Fruit fly (Drosophila melanogaster) whole organism, wandering third instar larva: ENCODE results near the gene CG6689.
A peak's percentile ranks its signal among the peaks of the same experiment; 100 is the strongest.

Experiments
- Dfd ChIP-seq: fragments of >200 bp; optimal IDR thresholded peaks from 2 replicates; lab custom pipeline; 2017; ENCODE audit warnings: missing biosample characterization, missing genetic modification characterization
- Sp1 ChIP-seq: fragments of 200-800 bp; sonication (Bioruptor generic); optimal IDR thresholded peaks from 3 replicates; lab custom pipeline; 2019; ENCODE audit warnings: missing biosample characterization, mild to moderate bottlenecking, missing genetic modification characterization, moderate library complexity
- dl ChIP-seq, 2 experiments: fragments of 175-275, 200-275 bp in 1 of 2; fragments of 200-275 bp in 1 of 2; sonication (Bioruptor generic); optimal IDR thresholded peaks; lab custom pipeline; 2018; ENCODE audit warnings: mild to moderate bottlenecking in 2 of 2, missing biosample characterization in 2 of 2, missing genetic modification characterization in 2 of 2, moderate library complexity in 2 of 2; ENCODE audit not compliant: partially characterized antibody in 2 of 2, insufficient read depth in 1 of 2
- dsf ChIP-seq: sonication (Bioruptor generic); optimal IDR thresholded peaks from 2 replicates; lab custom pipeline; 2016; ENCODE audit warnings: missing biosample characterization, missing genetic modification characterization, borderline replicate concordance
- fru ChIP-seq: fragments of 200-800 bp; sonication (Bioruptor generic); optimal IDR thresholded peaks from 3 replicates; lab custom pipeline; 2016; ENCODE audit warnings: missing biosample characterization, mild to moderate bottlenecking, missing genetic modification characterization
- h ChIP-seq: fragments of 200-800 bp; sonication (Bioruptor generic); optimal IDR thresholded peaks from 3 replicates; lab custom pipeline; 2016; ENCODE audit warnings: missing biosample characterization, mild to moderate bottlenecking, missing genetic modification characterization

DNA sequence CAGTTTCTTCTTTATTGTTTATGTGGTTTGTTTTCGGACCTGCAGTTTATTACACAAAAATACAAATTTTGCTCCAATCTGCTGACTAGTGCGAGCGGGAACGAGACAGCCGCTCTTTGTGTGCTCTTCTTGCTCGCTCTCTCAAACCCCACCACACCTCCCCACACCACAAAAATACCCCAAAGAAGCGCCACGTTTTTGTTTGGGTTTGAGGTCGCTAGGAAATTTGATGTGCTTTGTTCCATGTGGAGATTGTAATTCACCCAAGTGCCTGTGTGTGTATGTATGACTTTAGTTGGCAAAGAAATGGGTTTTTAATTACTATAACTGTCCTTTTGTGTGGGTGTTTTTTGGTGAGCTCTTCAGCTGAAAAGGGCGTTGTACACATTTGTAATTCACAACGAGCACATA, 21.8 kb downstream of the CG6689 start:
- peak; percentile 29 for TF ChIP-seq h (GFP tag; lab: Kevin White, UChicago)
- no peak for TF ChIP-seq fru (GFP tag; lab: Kevin White, UChicago)
- TF ChIP-seq Dfd (GFP tag; lab: Kevin White, UChicago) = no peak
- TF ChIP-seq dsf (GFP tag; lab: Kevin White, UChicago) = no peak
- TF ChIP-seq Sp1 (GFP tag; lab: Kevin White, UChicago) = no peak
- TF ChIP-seq dl (GFP tag; optimal IDR thresholded peaks at IDR 0.05; lab: Kevin White, UChicago; ENCODE audit: insufficient read depth in 1 of 2, partially characterized antibody in 2 of 2) = peak; percentile 12 to 53
